Worm (Caenorhabditis elegans) whole organism, mixed stage, embryonic: ENCODE results near the gene C27H5.6.

Experiments
- M03D4.4 ChIP-seq: sonication (generic microtip); optimal IDR thresholded peaks from 2 replicates; lab custom pipeline; 2017; ENCODE audit warnings: mild to moderate bottlenecking, missing genetic modification characterization, missing compliant biosample characterization
- blmp-1 ChIP-seq: fragments of 150-350 bp; optimal IDR thresholded peaks from 2 replicates; lab custom pipeline; 2014; ENCODE audit warnings: missing biosample characterization, missing genetic modification characterization
- ceh-83 ChIP-seq: fragments of 200-800 bp; sonication (Bioruptor generic); optimal IDR thresholded peaks from 2 replicates; lab custom pipeline; 2018; ENCODE audit warnings: mild to moderate bottlenecking, missing genetic modification characterization, missing compliant biosample characterization
- ces-1 ChIP-seq: fragments of 150-350 bp; optimal IDR thresholded peaks from 2 replicates; lab custom pipeline; 2014; ENCODE audit warnings: missing biosample characterization, missing genetic modification reagents, missing genetic modification characterization
- drap-1 ChIP-seq: fragments of 200-800 bp; sonication (Bioruptor generic); optimal IDR thresholded peaks from 3 replicates; lab custom pipeline; 2018; ENCODE audit warnings: mild to moderate bottlenecking, missing genetic modification characterization, missing compliant biosample characterization
- elt-3 ChIP-seq: fragments of 150-350 bp; optimal IDR thresholded peaks from 2 replicates; lab custom pipeline; 2014; ENCODE audit warnings: missing biosample characterization, missing genetic modification characterization
- flh-1 ChIP-seq: fragments of 200-800 bp; sonication (Bioruptor generic); optimal IDR thresholded peaks from 2 replicates; lab custom pipeline; 2018; ENCODE audit warnings: mild to moderate bottlenecking, missing genetic modification characterization, moderate library complexity, missing compliant biosample characterization
- mab-5 ChIP-seq: fragments of 150-350 bp; optimal IDR thresholded peaks from 2 replicates; lab custom pipeline; 2014; ENCODE audit warnings: missing biosample characterization, missing genetic modification characterization
- nhr-76 ChIP-seq: sonication (generic microtip); optimal IDR thresholded peaks from 2 replicates; lab custom pipeline; 2017; ENCODE audit warnings: missing biosample characterization, missing genetic modification characterization
- pha-4 ChIP-seq: fragments of 150-350 bp; optimal IDR thresholded peaks from 2 replicates; lab custom pipeline; 2018; ENCODE audit warnings: missing biosample characterization, missing genetic modification reagents, missing genetic modification characterization
- tbx-8 ChIP-seq: fragments of 200-800 bp; sonication (Bioruptor generic); optimal IDR thresholded peaks from 2 replicates; lab custom pipeline; 2018; ENCODE audit warnings: mild to moderate bottlenecking, missing genetic modification characterization, moderate library complexity, missing compliant biosample characterization
- unc-120 ChIP-seq: sonication (generic microtip); optimal IDR thresholded peaks from 2 replicates; lab custom pipeline; 2017; ENCODE audit warnings: missing genetic modification characterization, missing compliant biosample characterization; ENCODE audit not compliant: poor library complexity, severe bottlenecking
- unc-62 ChIP-seq: fragments of 150-350 bp; optimal IDR thresholded peaks from 2 replicates; lab custom pipeline; 2014; ENCODE audit warnings: missing biosample characterization, missing genetic modification reagents, missing genetic modification characterization
- zip-8 ChIP-seq: fragments of 150-350 bp; optimal IDR thresholded peaks from 2 replicates; lab custom pipeline; 2014; ENCODE audit warnings: missing biosample characterization, missing genetic modification characterization

The C27H5.6 gene

DNA sequence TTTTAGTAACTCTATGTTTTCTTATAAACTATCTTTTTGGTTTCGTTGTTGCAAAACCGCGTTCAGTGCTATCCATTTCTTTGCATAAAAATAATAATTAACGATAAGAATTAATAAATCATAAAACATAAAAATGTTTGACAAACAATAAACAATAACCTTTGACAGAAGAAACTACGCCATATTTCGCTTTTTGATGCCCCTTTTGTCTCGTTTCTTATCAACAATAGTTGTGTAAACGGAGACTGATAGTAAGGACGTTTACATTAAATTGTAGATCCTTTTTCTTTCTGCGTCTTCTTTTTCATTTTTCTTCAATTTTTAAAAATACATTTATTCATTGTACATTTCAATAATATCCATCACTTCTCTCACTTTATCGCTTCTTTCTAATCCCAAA is 47.9 kb downstream of the C27H5.6 start:
- TF ChIP-seq unc-62 (GFP tag; lab: Kevin White, UChicago) = no peak
- no peak for TF ChIP-seq unc-120 (tag; lab: Kevin White, UChicago)
- no peak for TF ChIP-seq ces-1 (GFP tag; lab: Kevin White, UChicago)
- TF ChIP-seq elt-3 (tag; lab: Kevin White, UChicago) = no peak
- no peak for TF ChIP-seq drap-1 (GFP tag; lab: Kevin White, UChicago)
- TF ChIP-seq blmp-1 (tag; lab: Kevin White, UChicago) = no peak
- no peak for TF ChIP-seq mab-5 (tag; lab: Kevin White, UChicago)
- no peak for TF ChIP-seq ceh-83 (GFP tag; lab: Kevin White, UChicago)
- TF ChIP-seq nhr-76 (tag; lab: Kevin White, UChicago) = no peak
- TF ChIP-seq pha-4 = no peak
- TF ChIP-seq M03D4.4 = no peak
- TF ChIP-seq tbx-8 (GFP tag; lab: Kevin White, UChicago) = no peak
- TF ChIP-seq flh-1 (GFP tag; lab: Kevin White, UChicago) = no peak
- no peak for TF ChIP-seq zip-8 (tag; lab: Kevin White, UChicago)
